Worm (Caenorhabditis elegans): Measurements from ENCODE around the gene nfu-1.

ce11 chrIV:10349871-10350640 lies 37.2 kb upstream of the nfu-1 start, which contains the start of the genes unc-43 and Y43C5B.3:
- TF ChIP-seq lin-15B (tag; optimal IDR thresholded peaks at IDR 0.05) (no peak), ztf-11 (tag; optimal IDR thresholded peaks at IDR 0.05) (no peak), ceh-28 (tag; optimal IDR thresholded peaks at IDR 0.05) (no peak)
